Worm (Caenorhabditis elegans) whole organism, L2 larva: Measurements from ENCODE around the gene popl-5.

Experiments used
- F13H6.1 ChIP-seq: sonication (generic microtip); optimal IDR thresholded peaks from 2 replicates; lab custom pipeline; 2016; ENCODE audit warnings: missing genetic modification characterization, missing compliant biosample characterization
- Y55F3AM.14 ChIP-seq: fragments of 200-800 bp; sonication (Bioruptor generic); optimal IDR thresholded peaks from 2 replicates; lab custom pipeline; 2018; ENCODE audit warnings: mild to moderate bottlenecking, missing genetic modification characterization, missing compliant biosample characterization
- ZK546.5 ChIP-seq: sonication (generic microtip); optimal IDR thresholded peaks from 2 replicates; lab custom pipeline; 2017; ENCODE audit warnings: missing biosample characterization, missing genetic modification characterization
- ceh-16 ChIP-seq: fragments of 150-350 bp; optimal IDR thresholded peaks from 2 replicates; lab custom pipeline; 2014; ENCODE audit warnings: missing biosample characterization, missing genetic modification characterization
- ceh-82 ChIP-seq: fragments of 150-350 bp; optimal IDR thresholded peaks from 2 replicates; lab custom pipeline; 2014; ENCODE audit warnings: missing biosample characterization, missing genetic modification characterization
- crh-2 ChIP-seq: sonication (generic microtip); optimal IDR thresholded peaks from 2 replicates; lab custom pipeline; 2017; ENCODE audit warnings: missing biosample characterization, missing genetic modification characterization
- egl-27 ChIP-seq: sonication (generic microtip); optimal IDR thresholded peaks from 3 replicates; lab custom pipeline; 2017; ENCODE audit warnings: missing biosample characterization, missing genetic modification reagents, missing genetic modification characterization
- elt-1 ChIP-seq: fragments of 150-350 bp; optimal IDR thresholded peaks from 2 replicates; lab custom pipeline; 2014; ENCODE audit warnings: missing biosample characterization, missing genetic modification characterization
- elt-3 ChIP-seq: sonication (generic microtip); optimal IDR thresholded peaks from 2 replicates; lab custom pipeline; 2017; ENCODE audit warnings: missing biosample characterization, missing genetic modification characterization
- fos-1 ChIP-seq: fragments of 150-350 bp; optimal IDR thresholded peaks from 2 replicates; lab custom pipeline; 2014; ENCODE audit warnings: missing biosample characterization, missing genetic modification characterization
- gmeb-1 ChIP-seq: fragments of 150-350 bp; optimal IDR thresholded peaks from 2 replicates; lab custom pipeline; 2014; ENCODE audit warnings: missing biosample characterization, missing genetic modification characterization
- lin-13 ChIP-seq: fragments of 150-350 bp; optimal IDR thresholded peaks from 2 replicates; lab custom pipeline; 2014; ENCODE audit warnings: missing biosample characterization, missing genetic modification reagents, missing genetic modification characterization
- lin-39 ChIP-seq: fragments of 150-350 bp; optimal IDR thresholded peaks from 2 replicates; lab custom pipeline; 2014; ENCODE audit warnings: missing biosample characterization, missing genetic modification reagents, missing genetic modification characterization
- lsy-2 ChIP-seq, 2 experiments: fragments of 150-350 bp in 1 of 2; sonication (generic microtip) in 1 of 2; optimal IDR thresholded peaks; 2 replicates each; lab custom pipeline; 2014 to 2017; ENCODE audit warnings: missing biosample characterization in 2 of 2, missing genetic modification characterization in 2 of 2
- mab-5 ChIP-seq: fragments of 150-350 bp; optimal IDR thresholded peaks from 2 replicates; lab custom pipeline; 2014; ENCODE audit warnings: missing biosample characterization, missing genetic modification characterization
- mdl-1 ChIP-seq, 2 experiments: fragments of 150-350 bp in 1 of 2; sonication (generic microtip) in 1 of 2; optimal IDR thresholded peaks; 2 replicates each; lab custom pipeline; 2017; ENCODE audit warnings: missing biosample characterization in 2 of 2, missing genetic modification characterization in 2 of 2
- nhr-12 ChIP-seq: fragments of 150-350 bp; optimal IDR thresholded peaks from 2 replicates; lab custom pipeline; 2014; ENCODE audit warnings: missing biosample characterization, missing genetic modification characterization
- nhr-129 ChIP-seq: fragments of 150-350 bp; optimal IDR thresholded peaks from 2 replicates; lab custom pipeline; 2014; ENCODE audit warnings: missing biosample characterization, missing genetic modification characterization
- nhr-21 ChIP-seq: fragments of 150-350 bp; optimal IDR thresholded peaks from 2 replicates; lab custom pipeline; 2014; ENCODE audit warnings: missing biosample characterization, missing genetic modification characterization
- nhr-23 ChIP-seq: fragments of 150-350 bp; optimal IDR thresholded peaks from 2 replicates; lab custom pipeline; 2014; ENCODE audit warnings: missing biosample characterization, missing genetic modification reagents, missing genetic modification characterization
- nhr-237 ChIP-seq: fragments of 150-350 bp; optimal IDR thresholded peaks from 2 replicates; lab custom pipeline; 2014; ENCODE audit warnings: missing biosample characterization, missing genetic modification characterization
- nhr-25 ChIP-seq: fragments of 150-350 bp; sonication (generic microtip); optimal IDR thresholded peaks from 3 replicates; lab custom pipeline; 2014; ENCODE audit warnings: missing biosample characterization, missing genetic modification characterization
- nhr-6 ChIP-seq: fragments of 150-350 bp; optimal IDR thresholded peaks from 2 replicates; lab custom pipeline; 2014; ENCODE audit warnings: missing biosample characterization, missing genetic modification characterization
- nhr-77 ChIP-seq: fragments of 150-350 bp; optimal IDR thresholded peaks from 2 replicates; lab custom pipeline; 2014; ENCODE audit warnings: missing biosample characterization, missing genetic modification characterization
- sma-3 ChIP-seq: sonication (generic microtip); optimal IDR thresholded peaks from 2 replicates; lab custom pipeline; 2016; ENCODE audit warnings: missing genetic modification reagents, missing genetic modification characterization, missing compliant biosample characterization
- sma-9 ChIP-seq, 2 experiments: fragments of 150-350 bp in 1 of 2; sonication (generic microtip) in 1 of 2; optimal IDR thresholded peaks; 2 replicates each; lab custom pipeline; 2014 to 2016; ENCODE audit warnings: missing genetic modification characterization in 2 of 2, mild to moderate bottlenecking in 1 of 2, missing biosample characterization in 1 of 2, missing compliant biosample characterization in 1 of 2, missing genetic modification reagents in 1 of 2, moderate library complexity in 1 of 2
- snpc-4 ChIP-seq: fragments of 150-350 bp; optimal IDR thresholded peaks from 2 replicates; lab custom pipeline; 2014; ENCODE audit warnings: missing biosample characterization, missing genetic modification characterization
- unc-39 ChIP-seq: fragments of 150-350 bp; optimal IDR thresholded peaks from 2 replicates; lab custom pipeline; 2014; ENCODE audit warnings: missing biosample characterization, missing genetic modification characterization
- zag-1 ChIP-seq: fragments of 150-350 bp; optimal IDR thresholded peaks from 2 replicates; lab custom pipeline; 2014; ENCODE audit warnings: missing biosample characterization, missing genetic modification characterization
- ztf-1 ChIP-seq: fragments of 200-800 bp; sonication (Bioruptor generic); conservative IDR thresholded peaks from 2 replicates; pipeline ENCODE4 v1.3.6; 2022; ENCODE audit warnings: missing genetic modification characterization, missing compliant biosample characterization
- ztf-11 ChIP-seq: sonication (generic microtip); optimal IDR thresholded peaks from 2 replicates; lab custom pipeline; 2017; ENCODE audit warnings: missing biosample characterization, missing genetic modification characterization
- ztf-4 ChIP-seq: fragments of 150-350 bp; optimal IDR thresholded peaks from 2 replicates; lab custom pipeline; 2014; ENCODE audit warnings: missing biosample characterization, missing genetic modification characterization

popl-5 gene

ce11 chrIII:11467631-11468481 is 19.3 kb downstream of the popl-5 start:
- TF ChIP-seq F13H6.1 (tag; lab: Kevin White, UChicago) (peak; percentile 9), elt-1 (no peak), ztf-11 (tag; lab: Kevin White, UChicago) (no peak), egl-27 (tag; lab: Kevin White, UChicago) (no peak), nhr-129 (tag; lab: Kevin White, UChicago) (peak; percentile 19), lin-39 (no peak), Y55F3AM.14 (GFP tag; lab: Kevin White, UChicago) (no peak), nhr-6 (tag; lab: Kevin White, UChicago) (no peak), snpc-4 (tag; lab: Kevin White, UChicago) (no peak)

DNA sequence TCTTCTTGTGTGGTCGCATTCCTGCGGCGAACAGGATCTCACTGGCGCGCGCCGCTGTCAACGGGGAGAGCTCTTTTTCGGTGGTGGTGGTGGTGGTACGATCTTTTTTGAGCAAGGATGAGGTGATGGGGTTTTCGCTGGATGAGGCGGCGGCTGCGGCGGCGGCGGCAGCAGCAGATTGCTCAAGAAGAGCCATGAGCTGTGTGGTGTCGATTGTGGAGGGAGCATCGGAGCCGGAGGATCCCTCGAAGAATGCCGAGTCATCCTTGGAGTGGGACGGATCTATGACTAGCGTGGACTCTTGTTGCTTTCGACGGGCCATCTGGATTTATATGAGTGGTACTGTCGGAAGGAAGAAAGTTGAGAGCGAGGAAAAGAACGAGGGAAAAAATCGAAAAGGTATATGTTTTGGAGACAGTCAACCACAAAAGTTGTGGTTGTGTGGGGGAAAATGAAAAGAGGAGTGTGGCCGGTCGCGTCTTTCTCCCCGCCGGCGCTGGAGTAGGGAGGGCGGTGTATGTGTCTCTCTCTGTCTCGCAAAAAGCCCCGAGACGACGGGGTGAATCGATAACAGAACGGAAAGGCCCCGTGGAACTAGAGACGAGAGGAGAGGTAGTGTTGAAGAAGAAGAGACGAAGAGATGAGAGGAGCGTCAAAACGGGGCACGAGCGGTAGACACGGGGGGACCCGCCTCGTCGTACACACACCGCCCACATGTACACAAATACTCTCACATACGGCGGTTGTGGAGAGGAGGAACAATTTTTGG is 20.5 kb downstream of the popl-5 start:
- TF ChIP-seq mab-5 (tag; lab: Kevin White, UChicago), result no peak
- TF ChIP-seq nhr-129 (tag; lab: Kevin White, UChicago), result peak; percentile 7

- TF ChIP-seq elt-3 (tag; lab: Kevin White, UChicago), result no peak
- TF ChIP-seq gmeb-1 (tag; lab: Kevin White, UChicago), result peak; percentile 17
- peak; percentile 31 for TF ChIP-seq crh-2
- no peak for TF ChIP-seq ZK546.5 (tag; lab: Kevin White, UChicago)
- TF ChIP-seq, all 48 proteins: peak for 2
Measured at ce11 chrIII:11465394-11465948, 21.7 kb downstream of the popl-5 start.

ce11 chrIII:11463726-11464125 is 23.4 kb downstream of the popl-5 start:
- TF ChIP-seq ztf-1 (no peak), lin-13 (GFP tag; lab: Kevin White, UChicago) (peak; percentile 95), lsy-2 (tag; optimal IDR thresholded peaks at IDR 0.05; lab: Kevin White, UChicago) (peak in 1 of 2 experiments; percentile 17), fos-1 (peak; percentile 60), unc-39 (tag; lab: Kevin White, UChicago) (no peak), nhr-237 (tag; lab: Kevin White, UChicago) (no peak), ceh-16 (tag; lab: Kevin White, UChicago) (peak; percentile 43), snpc-4 (tag; lab: Kevin White, UChicago) (peak; percentile 97), sma-9 (GFP tag; optimal IDR thresholded peaks at IDR 0.05; lab: Kevin White, UChicago) (peak; percentile 32), sma-9 (tag; optimal IDR thresholded peaks at IDR 0.05; lab: Kevin White, UChicago) (no peak), F13H6.1 (tag; lab: Kevin White, UChicago) (peak; percentile 17), ztf-4 (tag; lab: Kevin White, UChicago) (no peak), nhr-21 (peak; percentile 29), sma-3 (GFP tag; lab: Kevin White, UChicago) (peak; percentile 70), mdl-1 (tag; optimal IDR thresholded peaks at IDR 0.05; lab: Kevin White, UChicago) (peak in 1 of 2 experiments; percentile 20), crh-2 (peak; percentile 70)
- TF ChIP-seq, all 48 proteins: peak for 11

- TF ChIP-seq nhr-77 (tag; lab: Kevin White, UChicago) (no peak), nhr-23 (tag; lab: Kevin White, UChicago) (no peak), egl-27 (tag; lab: Kevin White, UChicago) (no peak), nhr-25 (tag; lab: Kevin White, UChicago) (no peak), nhr-12 (no peak), snpc-4 (tag; lab: Kevin White, UChicago) (no peak), ceh-82 (tag; lab: Kevin White, UChicago) (no peak), nhr-6 (tag; lab: Kevin White, UChicago) (no peak), zag-1 (tag; lab: Kevin White, UChicago) (no peak)
Measured at ce11 chrIII:11462332-11462731, 24.8 kb downstream of the popl-5 start.
